Fruit fly (Drosophila melanogaster): Measurements from ENCODE around the gene gskt.
A peak's percentile ranks its signal among the peaks of the same experiment; 100 is the strongest.

DNA sequence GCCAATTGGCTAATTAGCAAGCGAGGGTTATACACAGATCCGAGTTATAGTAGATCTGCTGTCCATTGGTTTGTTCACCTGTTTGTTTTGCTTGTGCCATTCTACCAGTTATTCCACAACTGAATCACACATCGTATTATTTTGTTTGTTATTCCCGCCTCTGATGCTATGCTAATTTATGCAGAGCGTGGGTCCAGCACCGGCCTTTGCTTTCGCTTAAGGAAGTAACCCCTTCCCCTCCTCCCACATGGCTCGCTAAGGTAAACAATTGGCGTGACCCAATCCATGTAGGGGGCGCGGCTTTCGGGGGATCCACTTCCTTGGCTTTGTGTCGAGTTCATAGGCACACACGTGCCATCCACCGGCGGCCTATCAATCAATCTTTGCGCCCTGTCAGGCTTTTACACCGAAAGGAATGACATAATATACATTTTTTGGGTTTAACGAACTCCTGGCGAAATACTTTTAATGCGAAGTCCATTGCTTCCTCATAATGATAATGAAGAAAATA lies 13.6 kb downstream of the gskt start:
- no peak for TF ChIP-seq h (GFP tag; optimal IDR thresholded peaks at IDR 0.05)
- TF ChIP-seq Rel (GFP tag; optimal IDR thresholded peaks at IDR 0.05), result no peak
- TF ChIP-seq Rel (tag; optimal IDR thresholded peaks at IDR 0.05), result peak; percentile 87
- no peak for TF ChIP-seq psq (GFP tag; optimal IDR thresholded peaks at IDR 0.05)
- TF ChIP-seq brk (GFP tag; optimal IDR thresholded peaks at IDR 0.05), result no peak
- TF ChIP-seq dmrt93B (GFP tag; optimal IDR thresholded peaks at IDR 0.05), result no peak
- no peak for TF ChIP-seq Dif (GFP tag; optimal IDR thresholded peaks at IDR 0.05; ENCODE audit: partially characterized antibody)
- TF ChIP-seq OdsH (GFP tag; optimal IDR thresholded peaks at IDR 0.05), result no peak
- TF ChIP-seq Dfd (GFP tag; optimal IDR thresholded peaks at IDR 0.05), result no peak
- no peak for TF ChIP-seq Myc (optimal IDR thresholded peaks at IDR 0.05)
